Fruit fly (Drosophila melanogaster) whole organism, embryonic: ENCODE results near the gene CG11710.

Experiments
- B-H2 ChIP-seq: fragments of 200-800 bp; sonication (Bioruptor generic); optimal IDR thresholded peaks from 2 replicates; lab custom pipeline; 2018; ENCODE audit warnings: missing biosample characterization, mild to moderate bottlenecking, missing genetic modification characterization
- BEAF-32 ChIP-seq: fragments of 200-800 bp; sonication (Bioruptor generic); optimal IDR thresholded peaks from 3 replicates; lab custom pipeline; 2017; ENCODE audit warnings: missing biosample characterization, missing genetic modification characterization, mild to moderate bottlenecking, moderate library complexity, missing genetic modification reagents
- Bdp1 ChIP-seq: fragments of 200-800 bp; sonication (Bioruptor generic); optimal IDR thresholded peaks from 3 replicates; lab custom pipeline; 2016; ENCODE audit warnings: missing biosample characterization, missing genetic modification characterization
- CG10267 ChIP-seq: fragments of 200-800 bp; sonication (Bioruptor generic); optimal IDR thresholded peaks from 2 replicates; lab custom pipeline; 2018; ENCODE audit warnings: missing biosample characterization, mild to moderate bottlenecking, missing genetic modification characterization, moderate library complexity
- CG10431 ChIP-seq: fragments of 200-800 bp; sonication (Bioruptor generic); optimal IDR thresholded peaks from 3 replicates; lab custom pipeline; 2018; ENCODE audit warnings: missing biosample characterization, mild to moderate bottlenecking, missing genetic modification characterization
- CG10543 ChIP-seq: fragments of 200-800 bp; sonication (Bioruptor generic); optimal IDR thresholded peaks from 3 replicates; lab custom pipeline; 2017; ENCODE audit warnings: missing biosample characterization, mild to moderate bottlenecking, missing genetic modification characterization, moderate library complexity
- CG12071 ChIP-seq: fragments of 200-800 bp; sonication (Bioruptor generic); optimal IDR thresholded peaks from 3 replicates; lab custom pipeline; 2018; ENCODE audit warnings: missing biosample characterization, mild to moderate bottlenecking, missing genetic modification characterization
- CG13123 ChIP-seq: fragments of 200-800 bp; sonication (Bioruptor generic); optimal IDR thresholded peaks from 2 replicates; lab custom pipeline; 2016; ENCODE audit warnings: missing biosample characterization, missing genetic modification characterization
- CG14667 ChIP-seq: fragments of 200-800 bp; sonication (Bioruptor generic); IDR thresholded peaks from 2 replicates; pipeline ENCODE4 v1.3.6; 2022; ENCODE audit warnings: missing biosample characterization, missing genetic modification characterization
- CG15269 ChIP-seq: fragments of 200-800 bp; sonication (Bioruptor generic); optimal IDR thresholded peaks from 2 replicates; lab custom pipeline; 2018; ENCODE audit warnings: missing biosample characterization, mild to moderate bottlenecking, missing genetic modification characterization, moderate library complexity
- CG16813 ChIP-seq: fragments of 200-800 bp; sonication (Bioruptor generic); IDR thresholded peaks from 3 replicates; pipeline ENCODE4 v1.3.6; 2022; ENCODE audit warnings: missing biosample characterization, missing genetic modification characterization; ENCODE audit not compliant: partially characterized antibody
- CG17385 ChIP-seq: fragments of 200-800 bp; sonication (Bioruptor generic); optimal IDR thresholded peaks from 3 replicates; lab custom pipeline; 2018; ENCODE audit warnings: missing biosample characterization, mild to moderate bottlenecking, missing genetic modification characterization
- CG17568 ChIP-seq: fragments of 200-800 bp; sonication (Bioruptor generic); optimal IDR thresholded peaks from 2 replicates; lab custom pipeline; 2018; ENCODE audit warnings: missing biosample characterization, mild to moderate bottlenecking, missing genetic modification characterization, moderate library complexity
- CG1792 ChIP-seq: fragments of 200-800 bp; sonication (Bioruptor generic); optimal IDR thresholded peaks from 2 replicates; lab custom pipeline; 2016; ENCODE audit warnings: missing biosample characterization, missing genetic modification characterization
- CG18011 ChIP-seq: fragments of 200-800 bp; sonication (Bioruptor generic); optimal IDR thresholded peaks from 2 replicates; lab custom pipeline; 2017; ENCODE audit warnings: missing biosample characterization, missing genetic modification characterization, mild to moderate bottlenecking, moderate library complexity, missing genotype
- CG18476 ChIP-seq: fragments of 200-800 bp; sonication (Bioruptor generic); optimal IDR thresholded peaks from 2 replicates; lab custom pipeline; 2016; ENCODE audit warnings: missing biosample characterization, mild to moderate bottlenecking, missing genetic modification characterization
- CG18764 ChIP-seq: fragments of 200-800 bp; sonication (Bioruptor generic); optimal IDR thresholded peaks from 3 replicates; lab custom pipeline; 2016; ENCODE audit warnings: missing biosample characterization, missing genetic modification characterization
- CG33213 ChIP-seq: fragments of 200-800 bp; sonication (Bioruptor generic); optimal IDR thresholded peaks from 3 replicates; lab custom pipeline; 2016; ENCODE audit warnings: missing biosample characterization, missing genetic modification characterization
- CG3407 ChIP-seq: fragments of 200-800 bp; sonication (Bioruptor generic); optimal IDR thresholded peaks from 2 replicates; lab custom pipeline; 2018; ENCODE audit warnings: missing biosample characterization, mild to moderate bottlenecking, missing genetic modification characterization
- CG3847 ChIP-seq: fragments of 200-800 bp; sonication (Bioruptor generic); IDR thresholded peaks from 2 replicates; pipeline ENCODE4 v1.3.6; 2022; ENCODE audit warnings: missing biosample characterization, missing genetic modification characterization
- CG8089 ChIP-seq: fragments of 200-800 bp; sonication (Bioruptor generic); optimal IDR thresholded peaks from 3 replicates; lab custom pipeline; 2016; ENCODE audit warnings: missing biosample characterization, missing genetic modification characterization
- CG8290 ChIP-seq, 3 experiments: fragments of 200-800 bp; sonication (Bioruptor generic); optimal IDR thresholded peaks; 2 replicates each; lab custom pipeline; 2016 to 2019; ENCODE audit warnings: missing biosample characterization in 3 of 3, missing genetic modification characterization in 3 of 3, mild to moderate bottlenecking in 2 of 3, moderate library complexity in 1 of 3
- CG8359 ChIP-seq: fragments of 200-800 bp; sonication (Bioruptor generic); optimal IDR thresholded peaks from 2 replicates; lab custom pipeline; 2017; ENCODE audit warnings: missing biosample characterization, mild to moderate bottlenecking, missing genetic modification characterization, borderline replicate concordance
- CoRest ChIP-seq: fragments of 200-800 bp; sonication (Bioruptor generic); optimal IDR thresholded peaks from 3 replicates; lab custom pipeline; 2018; ENCODE audit warnings: missing biosample characterization, mild to moderate bottlenecking, missing genetic modification characterization, moderate library complexity
- Gug ChIP-seq: fragments of 200-800 bp; sonication (Bioruptor generic); IDR thresholded peaks from 4 replicates; pipeline ENCODE4 v1.3.6; 2022; ENCODE audit warnings: missing biosample characterization, missing genetic modification characterization
- Hey ChIP-seq: fragments of 200-800 bp; sonication (Bioruptor generic); optimal IDR thresholded peaks from 3 replicates; lab custom pipeline; 2018; ENCODE audit warnings: missing biosample characterization, mild to moderate bottlenecking, missing genetic modification characterization
- Mrtf ChIP-seq: fragments of 200-800 bp; sonication (Bioruptor generic); IDR thresholded peaks from 3 replicates; pipeline ENCODE4 v1.3.6; 2022; ENCODE audit warnings: missing biosample characterization, missing genetic modification characterization
- Nf-YA ChIP-seq: fragments of 200-800 bp; sonication (Bioruptor generic); IDR thresholded peaks from 2 replicates; pipeline ENCODE4 v1.3.6; 2022; ENCODE audit warnings: missing biosample characterization, missing genetic modification characterization
- Sin3A ChIP-seq: fragments of >200 bp; optimal IDR thresholded peaks from 2 replicates; lab custom pipeline; 2018
- Ssrp ChIP-seq: fragments of 200-800 bp; sonication (Bioruptor generic); optimal IDR thresholded peaks from 2 replicates; lab custom pipeline; 2018; ENCODE audit warnings: missing biosample characterization, mild to moderate bottlenecking, missing genetic modification characterization, moderate library complexity
- az2 ChIP-seq: fragments of 200-800 bp; sonication (Bioruptor generic); optimal IDR thresholded peaks from 3 replicates; lab custom pipeline; 2016; ENCODE audit warnings: missing biosample characterization, missing genetic modification characterization
- bab2 ChIP-seq: fragments of 200-800 bp; sonication (Bioruptor generic); optimal IDR thresholded peaks from 2 replicates; lab custom pipeline; 2016; ENCODE audit warnings: missing biosample characterization, missing genetic modification characterization
- btn ChIP-seq: fragments of 200-800 bp; sonication (Bioruptor generic); optimal IDR thresholded peaks from 2 replicates; lab custom pipeline; 2016; ENCODE audit warnings: missing biosample characterization, missing genetic modification characterization
- danr ChIP-seq: fragments of 200-800 bp; sonication (Bioruptor generic); IDR thresholded peaks from 2 replicates; pipeline ENCODE4 v1.3.6; 2022; ENCODE audit warnings: missing biosample characterization, missing genetic modification characterization
- disco-r ChIP-seq: fragments of 200-800 bp; sonication (Bioruptor generic); optimal IDR thresholded peaks from 2 replicates; lab custom pipeline; 2016; ENCODE audit warnings: missing biosample characterization, missing genetic modification characterization
- dpn ChIP-seq, 2 experiments: fragments of 200-800 bp; sonication (Bioruptor generic); optimal IDR thresholded peaks; 3 replicates each; lab custom pipeline; 2016; ENCODE audit warnings: missing biosample characterization in 2 of 2, missing genetic modification characterization in 2 of 2
- dysf ChIP-seq: fragments of 200-800 bp; sonication (Bioruptor generic); IDR thresholded peaks from 3 replicates; pipeline ENCODE4 v1.3.6; 2022; ENCODE audit warnings: missing biosample characterization, missing genetic modification characterization
- fd96Cb ChIP-seq: fragments of 200-800 bp; sonication (Bioruptor generic); optimal IDR thresholded peaks from 2 replicates; lab custom pipeline; 2018; ENCODE audit warnings: missing biosample characterization, mild to moderate bottlenecking, missing genetic modification characterization, moderate library complexity
- gce ChIP-seq: fragments of 200-800 bp; sonication (Bioruptor generic); IDR thresholded peaks from 3 replicates; pipeline ENCODE4 v1.3.6; 2022; ENCODE audit warnings: missing biosample characterization, missing genetic modification characterization
- grn ChIP-seq: fragments of 200-800 bp; sonication (Bioruptor generic); optimal IDR thresholded peaks from 3 replicates; lab custom pipeline; 2017; ENCODE audit warnings: missing biosample characterization, missing genetic modification characterization
- her ChIP-seq: fragments of 200-800 bp; sonication (Bioruptor generic); optimal IDR thresholded peaks from 2 replicates; lab custom pipeline; 2016; ENCODE audit warnings: missing biosample characterization, missing genetic modification characterization
- mld ChIP-seq: fragments of 200-800 bp; sonication (Bioruptor generic); IDR thresholded peaks from 3 replicates; pipeline ENCODE4 v1.3.6; 2022; ENCODE audit warnings: missing biosample characterization, missing genetic modification characterization; ENCODE audit not compliant: partially characterized antibody
- odd ChIP-seq: fragments of 200-800 bp; sonication (Bioruptor generic); optimal IDR thresholded peaks from 2 replicates; lab custom pipeline; 2017; ENCODE audit warnings: missing biosample characterization, mild to moderate bottlenecking, missing genetic modification characterization
- pho ChIP-seq: fragments of 200-800 bp; sonication (Bioruptor generic); optimal IDR thresholded peaks from 2 replicates; lab custom pipeline; 2016; ENCODE audit warnings: missing biosample characterization, missing genetic modification characterization
- sd ChIP-seq: fragments of 200-800 bp; sonication (Bioruptor generic); optimal IDR thresholded peaks from 3 replicates; lab custom pipeline; 2018; ENCODE audit warnings: missing biosample characterization, mild to moderate bottlenecking, missing genetic modification characterization, moderate library complexity
- sim ChIP-seq: fragments of 200-800 bp; sonication (Bioruptor generic); IDR thresholded peaks from 2 replicates; pipeline ENCODE4 v1.3.6; 2022; ENCODE audit warnings: missing biosample characterization, missing genetic modification characterization
- slbo ChIP-seq: fragments of 200-800 bp; sonication (Bioruptor generic); IDR thresholded peaks from 2 replicates; pipeline ENCODE4 v1.3.6; 2022; ENCODE audit warnings: missing biosample characterization, missing genetic modification characterization
- tna ChIP-seq: fragments of 200-800 bp; sonication (Bioruptor generic); IDR thresholded peaks from 2 replicates; pipeline ENCODE4 v1.3.6; 2022; ENCODE audit warnings: missing biosample characterization, missing genetic modification characterization; ENCODE audit not compliant: partially characterized antibody
- toy ChIP-seq: fragments of 200-800 bp; sonication (Bioruptor generic); IDR thresholded peaks from 2 replicates; pipeline ENCODE4 v1.3.6; 2022; ENCODE audit warnings: missing biosample characterization, missing genetic modification characterization

CG11710 gene

DNA sequence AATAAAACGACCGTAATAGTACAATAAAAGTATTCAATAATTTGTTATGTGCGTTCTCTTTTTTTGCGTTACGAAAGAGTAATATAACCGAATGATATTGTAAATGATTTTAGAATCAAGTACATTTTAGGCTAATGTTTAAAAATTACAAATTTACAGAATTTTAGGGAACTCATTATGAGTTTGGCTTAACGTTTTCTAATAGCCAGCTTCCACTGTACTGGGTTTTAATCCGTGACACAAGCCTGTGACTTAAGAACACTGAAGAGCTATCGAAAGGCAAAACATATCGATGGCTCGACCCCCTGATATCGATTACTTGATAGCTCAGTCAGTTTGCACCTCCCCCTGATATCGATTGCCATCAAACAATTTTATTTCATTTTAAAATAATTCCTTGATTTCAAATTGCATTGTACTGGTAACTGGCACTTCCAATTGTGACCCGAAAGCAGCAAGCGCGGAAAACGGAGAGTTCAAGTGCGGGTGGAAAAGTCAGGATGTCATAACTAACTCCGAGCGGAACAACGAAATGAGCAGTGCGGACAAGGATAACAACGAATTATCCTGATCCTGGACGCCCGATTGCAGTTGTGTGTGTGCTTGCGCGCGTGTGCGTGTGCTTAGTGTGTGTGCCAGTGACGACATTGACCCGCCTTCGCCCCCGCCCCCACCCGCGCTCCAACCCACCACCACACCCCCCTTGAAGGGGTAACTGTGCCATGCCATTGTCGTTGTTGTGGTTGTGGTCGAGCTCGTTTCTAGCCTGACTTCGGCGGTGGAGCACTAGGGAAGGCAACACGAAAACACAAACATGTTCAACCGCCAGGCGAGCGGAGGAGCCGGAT, 35.2 kb downstream of the CG11710 start, which contains the start of gene HERC2 (continued):
- TF ChIP-seq CG14667 (peak; percentile 34; the same call in 1 of the 2 replicates), danr (GFP tag; lab: Robert Waterston, UW) (no peak), tna (GFP tag; lab: Robert Waterston, UW) (peak; percentile 90), dpn (GFP tag; optimal IDR thresholded peaks at IDR 0.05; lab: Kevin White, UChicago) (peak; percentile 42 to 71), CG18764 (GFP tag; lab: Kevin White, UChicago) (no peak), Sin3A (peak; percentile 5), CG16813 (GFP tag; lab: Robert Waterston, UW) (peak; percentile 91), CG10543 (GFP tag; lab: Kevin White, UChicago) (no peak), gce (GFP tag; lab: Robert Waterston, UW) (no peak), B-H2 (no peak), CG3407 (GFP tag; lab: Kevin White, UChicago) (no peak), az2 (GFP tag; lab: Kevin White, UChicago) (no peak), Ssrp (tag; lab: Kevin White, UChicago) (no peak), CG12071 (GFP tag; lab: Kevin White, UChicago) (no peak), CG15269 (tag; lab: Kevin White, UChicago) (no peak), mld (GFP tag; lab: Robert Waterston, UW) (peak; percentile 89; the same call in 2 of the 3 replicates), her (GFP tag; lab: Kevin White, UChicago) (peak; percentile 32), CG18011 (peak; percentile 36), Bdp1 (GFP tag; lab: Kevin White, UChicago) (peak; percentile 3), slbo (GFP tag; lab: Robert Waterston, UW) (peak; percentile 82), CG8359 (no peak), bab2 (GFP tag; lab: Kevin White, UChicago) (peak; percentile 60), pho (GFP tag; lab: Kevin White, UChicago) (peak; percentile 64), sd (tag; lab: Kevin White, UChicago) (no peak), odd (GFP tag; lab: Kevin White, UChicago) (no peak), Mrtf (GFP tag; lab: Robert Waterston, UW) (no peak), dysf (peak; percentile 62), BEAF-32 (GFP tag; lab: Kevin White, UChicago) (peak; percentile 83), toy (GFP tag; lab: Robert Waterston, UW) (no peak), CG18476 (no peak), sim (GFP tag; lab: Robert Waterston, UW) (no peak), disco-r (GFP tag; lab: Kevin White, UChicago) (peak; percentile 32), CG33213 (GFP tag; lab: Kevin White, UChicago) (no peak), CG17568 (no peak), CG10431 (GFP tag; lab: Kevin White, UChicago) (no peak), fd96Cb (tag; lab: Kevin White, UChicago) (peak; percentile 16), btn (GFP tag; lab: Kevin White, UChicago) (no peak), Gug (peak; percentile 74; the same call in 2 of the 4 replicates), CG3847 (peak; percentile 40; the same call in 1 of the 2 replicates), CG8089 (peak; percentile 21), CG13123 (GFP tag; lab: Kevin White, UChicago) (no peak), CG17385 (no peak), CoRest (tag; lab: Kevin White, UChicago) (peak; percentile 39), Hey (no peak), CG10267 (peak; percentile 46), grn (GFP tag; lab: Kevin White, UChicago) (no peak), CG1792 (GFP tag; lab: Kevin White, UChicago) (peak; percentile 41), Nf-YA (GFP tag; lab: Robert Waterston, UW) (no peak), CG8290 (GFP tag; optimal IDR thresholded peaks at IDR 0.05; lab: Kevin White, UChicago) (no peak), CG8290 (tag; optimal IDR thresholded peaks at IDR 0.05; lab: Kevin White, UChicago) (no peak)
